Worm (Caenorhabditis elegans) whole organism, midembryonic: ENCODE results near the gene K08D8.2.

ENCODE experiments used
- T22C8.4 ChIP-seq: fragments of 200-800 bp; sonication (Bioruptor generic); IDR thresholded peaks from 2 replicates; pipeline ENCODE4 v1.3.6; 2022; ENCODE audit warnings: missing genetic modification characterization, missing compliant biosample characterization
- tab-1 ChIP-seq: fragments of 200-800 bp; sonication (Bioruptor generic); IDR thresholded peaks from 2 replicates; pipeline ENCODE4 v1.3.6; 2022; ENCODE audit warnings: missing genetic modification characterization, missing compliant biosample characterization

DNA sequence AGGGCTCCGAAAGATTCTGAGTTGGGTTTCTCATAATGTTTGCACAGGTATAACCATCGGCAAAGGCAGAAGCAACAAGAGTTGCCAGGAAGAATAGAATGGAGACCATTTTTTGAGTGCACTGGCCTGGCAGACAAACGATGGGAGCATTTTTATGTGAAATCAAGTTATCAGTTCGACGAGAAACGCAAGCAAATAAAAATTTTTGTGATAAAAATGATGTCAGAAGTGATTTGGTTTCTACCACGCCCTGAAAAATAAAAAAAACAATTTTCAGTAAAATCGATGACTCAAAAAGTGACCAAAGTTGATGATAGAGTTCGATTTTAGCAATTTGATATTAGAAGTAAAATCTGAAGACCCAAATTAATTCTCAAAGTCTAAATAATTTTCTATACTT lies 7.0 kb downstream of the K08D8.2 start, which contains the start of gene K08D8.4:
- TF ChIP-seq tab-1 (no peak), T22C8.4 (GFP tag; lab: Robert Waterston, UW) (no peak)
